Fruit fly (Drosophila melanogaster): Measurements from ENCODE around the gene ppk10.

Gene ppk10

dm6 chr2L:10466865-10467270 lies 14.7 kb upstream of the ppk10 start (continued):
- TF ChIP-seq CG13287 (GFP tag; IDR thresholded peaks at IDR 0.05; ENCODE audit: partially characterized antibody): no peak
- peak; percentile 32 for TF ChIP-seq Nf-YB (GFP tag; optimal IDR thresholded peaks at IDR 0.05)
- TF ChIP-seq CG8290 (GFP tag; optimal IDR thresholded peaks at IDR 0.05): no peak
- TF ChIP-seq CG8290 (tag; optimal IDR thresholded peaks at IDR 0.05): no peak
- TF ChIP-seq Ptx1 (GFP tag; IDR thresholded peaks at IDR 0.05): peak; percentile 76
- TF ChIP-seq Atf3 (GFP tag; optimal IDR thresholded peaks at IDR 0.05): peak; percentile 34
- peak; percentile 73 for TF ChIP-seq gem (tag; optimal IDR thresholded peaks at IDR 0.05)
- peak; percentile 74 for TF ChIP-seq fd96Cb (tag; optimal IDR thresholded peaks at IDR 0.05)
- no peak for TF ChIP-seq Hr51 (GFP tag; optimal IDR thresholded peaks at IDR 0.05)
- no peak for TF ChIP-seq sima (GFP tag; optimal IDR thresholded peaks at IDR 0.05)
- peak; percentile 37 for TF ChIP-seq trem (tag; optimal IDR thresholded peaks at IDR 0.05)
- no peak for TF ChIP-seq CG3065 (GFP tag; optimal IDR thresholded peaks at IDR 0.05)
- peak; percentile 41 for TF ChIP-seq odd (GFP tag; optimal IDR thresholded peaks at IDR 0.05)
- TF ChIP-seq sna (GFP tag; IDR thresholded peaks at IDR 0.05; ENCODE audit: partially characterized antibody): no peak
- peak; percentile 84 for TF ChIP-seq D19B (GFP tag; optimal IDR thresholded peaks at IDR 0.05)
- peak; percentile 64; the same call in 3 of the 4 replicates for TF ChIP-seq Gug (GFP tag; IDR thresholded peaks at IDR 0.05)
- no peak for TF ChIP-seq CG14667 (GFP tag; IDR thresholded peaks at IDR 0.05)
- TF ChIP-seq wek (GFP tag; optimal IDR thresholded peaks at IDR 0.05): no peak
- peak; percentile 36 for TF ChIP-seq CG1233 (GFP tag; optimal IDR thresholded peaks at IDR 0.05)
- peak; percentile 86 for TF ChIP-seq CG2712 (tag; optimal IDR thresholded peaks at IDR 0.05)
- peak; percentile 23 for TF ChIP-seq CG8281 (tag; optimal IDR thresholded peaks at IDR 0.05)
- TF ChIP-seq CG16815 (GFP tag; optimal IDR thresholded peaks at IDR 0.05): peak; percentile 57
- peak; percentile 58 for TF ChIP-seq ind (GFP tag; optimal IDR thresholded peaks at IDR 0.05)
- TF ChIP-seq ci (GFP tag; IDR thresholded peaks at IDR 0.05): no peak
- TF ChIP-seq Sry-β (GFP tag; optimal IDR thresholded peaks at IDR 0.05): no peak
- TF ChIP-seq Optix (GFP tag; IDR thresholded peaks at IDR 0.05): no peak
- TF ChIP-seq chm (GFP tag; IDR thresholded peaks at IDR 0.05): no peak
- TF ChIP-seq CG10366 (GFP tag; IDR thresholded peaks at IDR 0.05): peak; percentile 32; the same call in 1 of the 2 replicates
- peak; percentile 32 for TF ChIP-seq CG6654 (GFP tag; optimal IDR thresholded peaks at IDR 0.05)
- TF ChIP-seq Awh (GFP tag; IDR thresholded peaks at IDR 0.05): no peak
- TF ChIP-seq CG6765 (GFP tag; optimal IDR thresholded peaks at IDR 0.05): no peak
- no peak for TF ChIP-seq Dip3 (GFP tag; optimal IDR thresholded peaks at IDR 0.05)
- 0 out of 2 replicates have a peak, but pooled peaks have one; percentile 26 for TF ChIP-seq CG3847 (GFP tag; IDR thresholded peaks at IDR 0.05)
- peak; percentile 21 for TF ChIP-seq CG2116 (GFP tag; optimal IDR thresholded peaks at IDR 0.05)
- no peak for TF ChIP-seq NfI (GFP tag; optimal IDR thresholded peaks at IDR 0.05)
- no peak for TF ChIP-seq Lim3 (GFP tag; IDR thresholded peaks at IDR 0.05)
- TF ChIP-seq lmd (GFP tag; IDR thresholded peaks at IDR 0.05): peak; percentile 80
- peak; percentile 61 for TF ChIP-seq CG6813 (GFP tag; optimal IDR thresholded peaks at IDR 0.05)
- TF ChIP-seq CG2199 (GFP tag; IDR thresholded peaks at IDR 0.05): 0 out of 3 replicates have a peak, but pooled peaks have one; percentile 30
- TF ChIP-seq HLH4C (GFP tag; IDR thresholded peaks at IDR 0.05; ENCODE audit: partially characterized antibody): peak; percentile 52; the same call in 1 of the 3 replicates
- no peak for TF ChIP-seq bbx (GFP tag; IDR thresholded peaks at IDR 0.05; ENCODE audit: partially characterized antibody)
- TF ChIP-seq D19A (tag; optimal IDR thresholded peaks at IDR 0.05): peak; percentile 64
- TF ChIP-seq CrebB (tag; optimal IDR thresholded peaks at IDR 0.05): no peak
- no peak for TF ChIP-seq CG4707 (GFP tag; optimal IDR thresholded peaks at IDR 0.05)
- peak; percentile 54; the same call in 2 of the 3 replicates for TF ChIP-seq CG11695 (GFP tag; IDR thresholded peaks at IDR 0.05)
- TF ChIP-seq TFAM (GFP tag; optimal IDR thresholded peaks at IDR 0.05): peak; percentile 36
- TF ChIP-seq unc-4 (GFP tag; IDR thresholded peaks at IDR 0.05; ENCODE audit: partially characterized antibody): no peak
- peak; percentile 53 for TF ChIP-seq HHEX (GFP tag; optimal IDR thresholded peaks at IDR 0.05)
- peak; percentile 48 for TF ChIP-seq lab (GFP tag; optimal IDR thresholded peaks at IDR 0.05)
- peak; percentile 55 for TF ChIP-seq ewg (GFP tag; optimal IDR thresholded peaks at IDR 0.05)

All from whole organism, embryonic.